Fruit fly (Drosophila melanogaster): ENCODE data around the gene Nckx30C.

- no peak for TF ChIP-seq Eip75B (GFP tag; optimal IDR thresholded peaks at IDR 0.05)
- no peak for TF ChIP-seq achi (GFP tag; optimal IDR thresholded peaks at IDR 0.05)
- TF ChIP-seq CG6808 (GFP tag; optimal IDR thresholded peaks at IDR 0.05) = no peak
- no peak for TF ChIP-seq net (GFP tag; optimal IDR thresholded peaks at IDR 0.05)
- TF ChIP-seq Ets21C (GFP tag; optimal IDR thresholded peaks at IDR 0.05) = no peak
- no peak for TF ChIP-seq CG8119 (GFP tag; IDR thresholded peaks at IDR 0.05)
- TF ChIP-seq CG3919 (GFP tag; optimal IDR thresholded peaks at IDR 0.05) = no peak
- no peak for TF ChIP-seq Gug (GFP tag; IDR thresholded peaks at IDR 0.05)
- no peak for TF ChIP-seq CG6854 (GFP tag; optimal IDR thresholded peaks at IDR 0.05)
These were observed 50.6 kb downstream of the Nckx30C start for dm6 chr2L:9695723-9696122.

Measured in whole organism, prepupa.